Worm (Caenorhabditis elegans) whole organism, L1 larva: Measurements from ENCODE around the gene npr-29.

Experiments
- C34B4.2 ChIP-seq: sonication (generic microtip); optimal IDR thresholded peaks from 2 replicates; lab custom pipeline; 2017; ENCODE audit warnings: mild to moderate bottlenecking, missing genetic modification characterization, missing compliant biosample characterization
- ceh-82 ChIP-seq, 3 experiments: fragments of 150-350 bp in 1 of 3; sonication (generic microtip) in 2 of 3; optimal IDR thresholded peaks; 2 replicates each; lab custom pipeline; 2014 to 2017; ENCODE audit warnings: missing biosample characterization in 3 of 3, missing genetic modification characterization in 3 of 3
- ces-1 ChIP-seq: fragments of 150-350 bp; optimal IDR thresholded peaks from 2 replicates; lab custom pipeline; 2014; ENCODE audit warnings: missing biosample characterization, missing genetic modification reagents, missing genetic modification characterization
- egl-27 ChIP-seq, 2 experiments: fragments of 150-350 bp in 1 of 2; sonication (generic microtip); optimal IDR thresholded peaks; 3 replicates each; lab custom pipeline; 2017 to 2018; ENCODE audit warnings: missing biosample characterization in 2 of 2, missing genetic modification characterization in 2 of 2, missing genetic modification reagents in 2 of 2
- lin-35 ChIP-seq, 2 experiments: fragments of 150-350 bp; optimal IDR thresholded peaks; 2 replicates each; lab custom pipeline; 2014; ENCODE audit warnings: missing biosample characterization in 2 of 2, missing genetic modification characterization in 2 of 2, missing genetic modification reagents in 2 of 2
- lsy-2 ChIP-seq, 2 experiments: fragments of 150-350 bp; optimal IDR thresholded peaks; 2 replicates each; lab custom pipeline; 2014; ENCODE audit warnings: missing biosample characterization in 2 of 2, missing genetic modification characterization in 2 of 2
- nhr-237 ChIP-seq: fragments of 150-350 bp; optimal IDR thresholded peaks from 2 replicates; lab custom pipeline; 2014; ENCODE audit warnings: missing biosample characterization, missing genetic modification characterization
- sup-37 ChIP-seq: fragments of 200-800 bp; sonication (Bioruptor generic); optimal IDR thresholded peaks from 2 replicates; lab custom pipeline; 2018; ENCODE audit warnings: mild to moderate bottlenecking, missing genetic modification characterization, missing compliant biosample characterization
- unc-62 ChIP-seq: fragments of 150-350 bp; optimal IDR thresholded peaks from 2 replicates; lab custom pipeline; 2014; ENCODE audit warnings: missing biosample characterization, missing genetic modification reagents, missing genetic modification characterization
- vab-15 ChIP-seq: sonication (generic microtip); optimal IDR thresholded peaks from 2 replicates; lab custom pipeline; 2017; ENCODE audit warnings: missing genotype, mild to moderate bottlenecking, missing genetic modification characterization, missing compliant biosample characterization

DNA sequence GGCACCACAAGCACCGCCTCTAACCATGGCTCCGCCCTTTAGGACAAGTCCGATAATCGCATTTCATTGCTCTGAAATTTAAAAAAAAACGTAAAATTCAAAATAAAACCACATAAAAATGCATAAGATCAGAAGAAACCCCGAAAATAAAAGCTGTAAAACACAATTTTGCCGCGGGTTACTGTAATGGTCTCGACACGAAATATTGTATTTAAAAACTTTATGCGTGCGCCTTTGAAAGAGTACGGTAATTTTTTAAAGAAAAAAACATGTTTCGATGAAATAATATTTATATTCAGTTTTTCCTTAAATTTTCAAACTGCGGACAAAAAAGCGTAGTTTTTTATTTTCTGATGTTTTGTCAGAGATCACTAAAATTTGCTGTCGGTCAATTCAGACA, 13.5 kb upstream of the npr-29 start, which contains the start of gene rnr-1:
- no peak for TF ChIP-seq sup-37
- TF ChIP-seq vab-15, result no peak
- TF ChIP-seq C34B4.2 (tag; lab: Kevin White, UChicago), result no peak
- TF ChIP-seq lin-35 (GFP tag; optimal IDR thresholded peaks at IDR 0.05; lab: Kevin White, UChicago), result no peak
- TF ChIP-seq ceh-82 (tag; optimal IDR thresholded peaks at IDR 0.05; lab: Kevin White, UChicago), result no peak
- TF ChIP-seq ces-1 (GFP tag; lab: Kevin White, UChicago), result no peak
- no peak for TF ChIP-seq unc-62 (GFP tag; lab: Kevin White, UChicago)
- no peak for TF ChIP-seq lsy-2 (tag; optimal IDR thresholded peaks at IDR 0.05; lab: Kevin White, UChicago)
- no peak for TF ChIP-seq nhr-237
- no peak for TF ChIP-seq egl-27 (tag; optimal IDR thresholded peaks at IDR 0.05; lab: Kevin White, UChicago)
